Fruit fly (Drosophila melanogaster) whole organism, pupa: ENCODE results near the gene Coq6.

ENCODE experiments used
- CG10348 ChIP-seq: fragments of 200-800 bp; sonication (Bioruptor generic); IDR thresholded peaks from 2 replicates; pipeline ENCODE4 v1.3.6; 2022; ENCODE audit warnings: missing biosample characterization, missing genetic modification characterization
- CG13204 ChIP-seq: fragments of 200-800 bp; sonication (Bioruptor generic); optimal IDR thresholded peaks from 2 replicates; lab custom pipeline; 2018; ENCODE audit warnings: missing biosample characterization, mild to moderate bottlenecking, missing genetic modification characterization, moderate library complexity
- CG17806 ChIP-seq: fragments of 200-800 bp; sonication (Bioruptor generic); optimal IDR thresholded peaks from 2 replicates; lab custom pipeline; 2018; ENCODE audit warnings: missing biosample characterization, mild to moderate bottlenecking, missing genetic modification characterization, moderate library complexity
- CG4496 ChIP-seq: fragments of 200-800 bp; sonication (Bioruptor generic); IDR thresholded peaks from 3 replicates; pipeline ENCODE4 v1.3.6; 2022; ENCODE audit warnings: missing biosample characterization, missing genetic modification characterization
- CG8301 ChIP-seq: fragments of 200-800 bp; sonication (Bioruptor generic); optimal IDR thresholded peaks from 2 replicates; lab custom pipeline; 2018; ENCODE audit warnings: missing biosample characterization, mild to moderate bottlenecking, missing genetic modification characterization
- CG9948 ChIP-seq: fragments of 200-800 bp; sonication (Bioruptor generic); optimal IDR thresholded peaks from 2 replicates; lab custom pipeline; 2018; ENCODE audit warnings: missing biosample characterization, mild to moderate bottlenecking, missing genetic modification characterization, moderate library complexity
- D1 ChIP-seq: fragments of 200-800 bp; sonication (Bioruptor generic); optimal IDR thresholded peaks from 2 replicates; lab custom pipeline; 2018; ENCODE audit warnings: missing biosample characterization, mild to moderate bottlenecking, missing genetic modification characterization, moderate library complexity
- EcR ChIP-seq: fragments of 200-800 bp; sonication (Bioruptor generic); optimal IDR thresholded peaks from 3 replicates; lab custom pipeline; 2019; ENCODE audit warnings: missing biosample characterization, missing genetic modification characterization, mild to moderate bottlenecking, moderate library complexity, missing genetic modification reagents
- Pif1A ChIP-seq: fragments of 200-800 bp; sonication (Bioruptor generic); optimal IDR thresholded peaks from 3 replicates; lab custom pipeline; 2016; ENCODE audit warnings: missing biosample characterization, missing genetic modification characterization
- Pif1B ChIP-seq: fragments of 200-800 bp; sonication (Bioruptor generic); optimal IDR thresholded peaks from 3 replicates; lab custom pipeline; 2016; ENCODE audit warnings: missing biosample characterization, missing genetic modification characterization
- gl ChIP-seq: fragments of 200-800 bp; sonication (Bioruptor generic); optimal IDR thresholded peaks from 2 replicates; lab custom pipeline; 2018; ENCODE audit warnings: missing biosample characterization, mild to moderate bottlenecking, missing genetic modification characterization
- rn ChIP-seq: fragments of 200-800 bp; sonication (Bioruptor generic); IDR thresholded peaks from 2 replicates; pipeline ENCODE4 v1.3.6; 2022; ENCODE audit warnings: missing biosample characterization, missing genetic modification characterization

- no peak for TF ChIP-seq CG8301
- no peak for TF ChIP-seq CG13204
- TF ChIP-seq Pif1B (GFP tag; lab: Kevin White, UChicago) = no peak
- no peak for TF ChIP-seq CG10348
- TF ChIP-seq CG9948 (tag; lab: Kevin White, UChicago) = no peak
- TF ChIP-seq gl (tag; lab: Kevin White, UChicago) = no peak
- no peak for TF ChIP-seq EcR (GFP tag; lab: Kevin White, UChicago)
- no peak for TF ChIP-seq Pif1A (GFP tag; lab: Kevin White, UChicago)
- no peak for TF ChIP-seq rn (GFP tag; lab: Robert Waterston, UW)
- TF ChIP-seq CG4496 (GFP tag; lab: Robert Waterston, UW) = no peak
- no peak for TF ChIP-seq CG17806 (tag; lab: Kevin White, UChicago)
- no peak for TF ChIP-seq D1 (tag; lab: Kevin White, UChicago)
Measured at dm6 chr2L:5502868-5503267, 29.2 kb downstream of the Coq6 start.
